Fruit fly (Drosophila melanogaster): Measurements from ENCODE around the gene CG46465.

DNA sequence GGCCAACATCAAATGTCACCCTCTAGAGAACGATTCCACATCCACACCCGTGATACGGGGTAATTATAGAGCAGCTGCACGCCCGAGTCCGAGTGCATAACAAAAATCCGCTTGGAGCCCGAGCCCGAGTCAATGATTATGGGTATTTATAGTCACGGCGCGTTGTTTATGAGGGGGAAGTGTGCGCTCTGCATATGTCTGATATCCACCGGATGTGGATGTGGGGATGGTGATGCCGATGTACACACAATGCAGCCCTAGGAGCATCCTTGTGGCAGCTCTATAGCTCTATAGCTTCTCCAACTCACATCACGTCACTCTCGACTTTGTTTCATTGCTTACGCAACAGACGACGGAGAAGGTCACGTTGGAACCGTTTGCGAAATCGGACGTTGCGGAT, 45.2 kb downstream of the CG46465 start:
- TF ChIP-seq CG11617 (GFP tag; optimal IDR thresholded peaks at IDR 0.05) = no peak
- TF ChIP-seq CG12768 (GFP tag; optimal IDR thresholded peaks at IDR 0.05) = no peak
- no peak for TF ChIP-seq CG33017 (tag; optimal IDR thresholded peaks at IDR 0.05)
- TF ChIP-seq pad (GFP tag; optimal IDR thresholded peaks at IDR 0.05) = no peak
- TF ChIP-seq kay (GFP tag; ENCODE audit: borderline replicate concordance) = no peak
- no peak for TF ChIP-seq ovo (GFP tag; optimal IDR thresholded peaks at IDR 0.05)
- TF ChIP-seq CG1620 (GFP tag; optimal IDR thresholded peaks at IDR 0.05) = no peak
- no peak for TF ChIP-seq Mnt (GFP tag; optimal IDR thresholded peaks at IDR 0.05)
- TF ChIP-seq CG14711 (tag; optimal IDR thresholded peaks at IDR 0.05) = no peak
- no peak for TF ChIP-seq bab1 (GFP tag; optimal IDR thresholded peaks at IDR 0.05)
- no peak for TF ChIP-seq CG7101 (tag; optimal IDR thresholded peaks at IDR 0.05)
- no peak for TF ChIP-seq tj (GFP tag; optimal IDR thresholded peaks at IDR 0.05)
- TF ChIP-seq toe (GFP tag; optimal IDR thresholded peaks at IDR 0.05) = no peak

Measured in whole organism, adult.